Fruit fly (Drosophila melanogaster) whole organism, embryonic: Measurements from ENCODE around the gene Nazo.

Source experiments
- Awh ChIP-seq: fragments of 200-800 bp; sonication (Bioruptor generic); IDR thresholded peaks from 2 replicates; pipeline ENCODE4, ENCODE4 v1.3.6; 2022; ENCODE audit warnings: missing biosample characterization, missing genetic modification characterization
- B-H2 ChIP-seq: fragments of 200-800 bp; sonication (Bioruptor generic); optimal IDR thresholded peaks from 2 replicates; lab custom pipeline; 2018; ENCODE audit warnings: missing biosample characterization, mild to moderate bottlenecking, missing genetic modification characterization
- Bgb ChIP-seq: fragments of 200-800 bp; sonication (Bioruptor generic); IDR thresholded peaks from 2 replicates; pipeline ENCODE4 v1.3.6; 2022; ENCODE audit warnings: missing biosample characterization, missing genetic modification characterization; ENCODE audit not compliant: partially characterized antibody
- CG12659 ChIP-seq: fragments of 200-800 bp; sonication (Bioruptor generic); optimal IDR thresholded peaks from 3 replicates; lab custom pipeline; 2017; ENCODE audit warnings: mild to moderate bottlenecking, missing biosample characterization, missing genetic modification reagents, missing genetic modification characterization
- CG12942 ChIP-seq: fragments of 200-800 bp; sonication (Bioruptor generic); optimal IDR thresholded peaks from 3 replicates; lab custom pipeline; 2016; ENCODE audit warnings: missing biosample characterization, missing genetic modification characterization
- CG14710 ChIP-seq: fragments of 200-800 bp; sonication (Bioruptor generic); optimal IDR thresholded peaks from 3 replicates; lab custom pipeline; 2019; ENCODE audit warnings: missing biosample characterization, mild to moderate bottlenecking, missing genetic modification characterization, moderate library complexity
- CG15073 ChIP-seq: fragments of 200-800 bp; sonication (Bioruptor generic); optimal IDR thresholded peaks from 2 replicates; lab custom pipeline; 2016; ENCODE audit warnings: missing biosample characterization, missing genetic modification characterization
- CG15269 ChIP-seq: fragments of 200-800 bp; sonication (Bioruptor generic); optimal IDR thresholded peaks from 2 replicates; lab custom pipeline; 2018; ENCODE audit warnings: missing biosample characterization, mild to moderate bottlenecking, missing genetic modification characterization, moderate library complexity
- CG15514 ChIP-seq: fragments of 200-800 bp; sonication (Bioruptor generic); optimal IDR thresholded peaks from 3 replicates; lab custom pipeline; 2017; ENCODE audit warnings: missing biosample characterization, missing genetic modification characterization, mild to moderate bottlenecking, moderate library complexity, missing genetic modification reagents
- CG15601 ChIP-seq: fragments of 200-800 bp; sonication (Bioruptor generic); optimal IDR thresholded peaks from 3 replicates; lab custom pipeline; 2019; ENCODE audit warnings: missing biosample characterization, mild to moderate bottlenecking, missing genetic modification characterization, moderate library complexity
- CG17186 ChIP-seq: fragments of 200-800 bp; sonication (Bioruptor generic); optimal IDR thresholded peaks from 3 replicates; lab custom pipeline; 2017; ENCODE audit warnings: missing biosample characterization, missing genetic modification reagents, missing genetic modification characterization
- CG17359 ChIP-seq: fragments of 200-800 bp; sonication (Bioruptor generic); optimal IDR thresholded peaks from 3 replicates; lab custom pipeline; 2018; ENCODE audit warnings: missing biosample characterization, mild to moderate bottlenecking, missing genetic modification characterization, moderate library complexity
- CG2116 ChIP-seq: fragments of 200-800 bp; sonication (Bioruptor generic); optimal IDR thresholded peaks from 3 replicates; lab custom pipeline; 2018; ENCODE audit warnings: missing biosample characterization, mild to moderate bottlenecking, missing genetic modification characterization
- CG2712 ChIP-seq: fragments of 200-800 bp; optimal IDR thresholded peaks from 3 replicates; lab custom pipeline; 2019; ENCODE audit warnings: missing biosample characterization, mild to moderate bottlenecking, missing genetic modification characterization, moderate library complexity
- CG34224 ChIP-seq: fragments of 200-800 bp; sonication (Bioruptor generic); IDR thresholded peaks from 3 replicates; pipeline ENCODE4 v1.3.6; 2022; ENCODE audit warnings: missing biosample characterization, missing genetic modification characterization; ENCODE audit not compliant: partially characterized antibody
- CG6791 ChIP-seq: fragments of 200-800 bp; sonication (Bioruptor generic); IDR thresholded peaks from 3 replicates; pipeline ENCODE4 v1.3.6; 2022; ENCODE audit warnings: missing biosample characterization, missing genetic modification characterization; ENCODE audit not compliant: partially characterized antibody
- CG7271 ChIP-seq: fragments of 200-800 bp; sonication (Bioruptor generic); optimal IDR thresholded peaks from 2 replicates; lab custom pipeline; 2018; ENCODE audit warnings: missing biosample characterization, mild to moderate bottlenecking, missing genetic modification characterization, moderate library complexity
- CG7786 ChIP-seq: fragments of 200-800 bp; sonication (Bioruptor generic); optimal IDR thresholded peaks from 2 replicates; lab custom pipeline; 2016; ENCODE audit warnings: missing biosample characterization, missing genetic modification characterization
- CG9797 ChIP-seq: fragments of 200-800 bp; sonication (Bioruptor generic); optimal IDR thresholded peaks from 3 replicates; lab custom pipeline; 2018; ENCODE audit warnings: missing biosample characterization, mild to moderate bottlenecking, missing genetic modification characterization
- Dad ChIP-seq: fragments of 200-800 bp; sonication (Bioruptor generic); optimal IDR thresholded peaks from 3 replicates; lab custom pipeline; 2016; ENCODE audit warnings: missing biosample characterization, missing genetic modification characterization
- Dek ChIP-seq: fragments of 200-800 bp; sonication (Bioruptor generic); optimal IDR thresholded peaks from 3 replicates; lab custom pipeline; 2019; ENCODE audit warnings: missing biosample characterization, mild to moderate bottlenecking, missing genetic modification characterization, moderate library complexity
- Dll ChIP-seq: fragments of 200-800 bp; sonication (Bioruptor generic); IDR thresholded peaks from 4 replicates; pipeline ENCODE4 v1.3.6; 2022; ENCODE audit warnings: missing biosample characterization, missing genetic modification characterization; ENCODE audit not compliant: partially characterized antibody
- Dref ChIP-seq: fragments of 200-800 bp; sonication (Bioruptor generic); IDR thresholded peaks from 2 replicates; pipeline ENCODE4 v1.3.6; 2022; ENCODE audit warnings: missing biosample characterization, missing genetic modification characterization
- Elba2 ChIP-seq: fragments of 200-800 bp; sonication (Bioruptor generic); optimal IDR thresholded peaks from 3 replicates; lab custom pipeline; 2016; ENCODE audit warnings: missing biosample characterization, missing genetic modification characterization
- Fer3 ChIP-seq: fragments of 200-800 bp; sonication (Bioruptor generic); optimal IDR thresholded peaks from 2 replicates; lab custom pipeline; 2018; ENCODE audit warnings: missing biosample characterization, mild to moderate bottlenecking, missing genetic modification characterization, moderate library complexity
- HLH3B ChIP-seq: fragments of 200-800 bp; sonication (Bioruptor generic); IDR thresholded peaks from 2 replicates; pipeline ENCODE4 v1.3.6; 2022; ENCODE audit warnings: missing biosample characterization, missing genetic modification characterization
- HLH4C ChIP-seq: fragments of 200-800 bp; sonication (Bioruptor generic); IDR thresholded peaks from 3 replicates; pipeline ENCODE4 v1.3.6; 2022; ENCODE audit warnings: missing biosample characterization, missing genetic modification characterization; ENCODE audit not compliant: partially characterized antibody
- Sin3A ChIP-seq: fragments of >200 bp; optimal IDR thresholded peaks from 2 replicates; lab custom pipeline; 2018
- Spps ChIP-seq: fragments of 200-800 bp; sonication (Bioruptor generic); optimal IDR thresholded peaks from 2 replicates; lab custom pipeline; 2018; ENCODE audit warnings: missing biosample characterization, mild to moderate bottlenecking, missing genetic modification characterization
- Sry-δ ChIP-seq: fragments of 200-800 bp; sonication (Bioruptor generic); optimal IDR thresholded peaks from 2 replicates; lab custom pipeline; 2016; ENCODE audit warnings: missing biosample characterization, missing genetic modification characterization
- amos ChIP-seq: fragments of 200-800 bp; sonication (Bioruptor generic); IDR thresholded peaks from 2 replicates; pipeline ENCODE4 v1.3.6; 2022; ENCODE audit warnings: missing biosample characterization, missing genetic modification characterization; ENCODE audit not compliant: partially characterized antibody
- ato ChIP-seq: fragments of 200-800 bp; sonication (Bioruptor generic); IDR thresholded peaks from 2 replicates; pipeline ENCODE4 v1.3.6; 2022; ENCODE audit warnings: missing biosample characterization, missing genetic modification characterization; ENCODE audit not compliant: partially characterized antibody
- bcd ChIP-seq: fragments of 200-800 bp; sonication (Bioruptor generic); optimal IDR thresholded peaks from 2 replicates; lab custom pipeline; 2017; ENCODE audit warnings: missing biosample characterization, mild to moderate bottlenecking, missing genetic modification characterization
- croc ChIP-seq: fragments of 200-800 bp; sonication (Bioruptor generic); conservative IDR thresholded peaks from 3 replicates; pipeline ENCODE4 v1.3.6; 2022; ENCODE audit warnings: missing biosample characterization, missing genetic modification characterization
- fd102C ChIP-seq: fragments of 200-800 bp; sonication (Bioruptor generic); optimal IDR thresholded peaks from 2 replicates; lab custom pipeline; 2018; ENCODE audit warnings: missing biosample characterization, mild to moderate bottlenecking, missing genetic modification characterization, moderate library complexity
- grau ChIP-seq: fragments of 200-800 bp; optimal IDR thresholded peaks from 3 replicates; lab custom pipeline; 2019; ENCODE audit warnings: missing biosample characterization, mild to moderate bottlenecking, missing genetic modification characterization, moderate library complexity
- grn ChIP-seq: fragments of 200-800 bp; sonication (Bioruptor generic); optimal IDR thresholded peaks from 3 replicates; lab custom pipeline; 2017; ENCODE audit warnings: missing biosample characterization, missing genetic modification characterization
- hbn ChIP-seq: fragments of 200-800 bp; sonication (Bioruptor generic); IDR thresholded peaks from 2 replicates; pipeline ENCODE4 v1.3.6; 2022; ENCODE audit warnings: missing biosample characterization, missing genetic modification characterization; ENCODE audit not compliant: partially characterized antibody
- inv ChIP-seq: fragments of 200-800 bp; sonication (Bioruptor generic); IDR thresholded peaks from 2 replicates; pipeline ENCODE4 v1.3.6; 2022; ENCODE audit warnings: missing biosample characterization, missing genetic modification characterization; ENCODE audit not compliant: partially characterized antibody
- jing ChIP-seq: fragments of 200-800 bp; sonication (Bioruptor generic); optimal IDR thresholded peaks from 2 replicates; lab custom pipeline; 2018; ENCODE audit warnings: missing biosample characterization, mild to moderate bottlenecking, missing genetic modification characterization
- lbe ChIP-seq: fragments of 200-800 bp; sonication (Bioruptor generic); optimal IDR thresholded peaks from 2 replicates; lab custom pipeline; 2016; ENCODE audit warnings: missing biosample characterization, mild to moderate bottlenecking, missing genetic modification characterization
- nmo ChIP-seq: fragments of 200-800 bp; sonication (Bioruptor generic); optimal IDR thresholded peaks from 2 replicates; lab custom pipeline; 2018; ENCODE audit warnings: missing biosample characterization, mild to moderate bottlenecking, missing genetic modification characterization, moderate library complexity
- sens ChIP-seq: fragments of 200-800 bp; sonication (Bioruptor generic); peaks from one replicate; lab custom pipeline; 2016; ENCODE audit warnings: missing biosample characterization, missing genetic modification characterization
- seq ChIP-seq: fragments of 200-800 bp; sonication (Bioruptor generic); IDR thresholded peaks from 2 replicates; pipeline ENCODE4 v1.3.6; 2022; ENCODE audit warnings: missing biosample characterization, missing genetic modification characterization
- slou ChIP-seq: fragments of 200-800 bp; sonication (Bioruptor generic); optimal IDR thresholded peaks from 3 replicates; lab custom pipeline; 2016; ENCODE audit warnings: missing biosample characterization, missing genetic modification characterization
- sug ChIP-seq: fragments of 200-800 bp; optimal IDR thresholded peaks from 2 replicates; lab custom pipeline; 2019; ENCODE audit warnings: missing biosample characterization, mild to moderate bottlenecking, missing genetic modification characterization, moderate library complexity
- tna ChIP-seq: fragments of 200-800 bp; sonication (Bioruptor generic); IDR thresholded peaks from 2 replicates; pipeline ENCODE4 v1.3.6; 2022; ENCODE audit warnings: missing biosample characterization, missing genetic modification characterization; ENCODE audit not compliant: partially characterized antibody
- trem ChIP-seq: fragments of 200-800 bp; optimal IDR thresholded peaks from 3 replicates; lab custom pipeline; 2019; ENCODE audit warnings: missing biosample characterization, mild to moderate bottlenecking, missing genetic modification characterization, moderate library complexity
- unc-4 ChIP-seq: fragments of 200-800 bp; sonication (Bioruptor generic); IDR thresholded peaks from 2 replicates; pipeline ENCODE4 v1.3.6; 2022; ENCODE audit warnings: missing biosample characterization, missing genetic modification characterization; ENCODE audit not compliant: partially characterized antibody
- zen2 ChIP-seq: fragments of 200-800 bp; sonication (Bioruptor generic); IDR thresholded peaks from 3 replicates; pipeline ENCODE4 v1.3.6; 2022; ENCODE audit warnings: missing biosample characterization, missing genetic modification characterization; ENCODE audit not compliant: partially characterized antibody

Gene Nazo

DNA sequence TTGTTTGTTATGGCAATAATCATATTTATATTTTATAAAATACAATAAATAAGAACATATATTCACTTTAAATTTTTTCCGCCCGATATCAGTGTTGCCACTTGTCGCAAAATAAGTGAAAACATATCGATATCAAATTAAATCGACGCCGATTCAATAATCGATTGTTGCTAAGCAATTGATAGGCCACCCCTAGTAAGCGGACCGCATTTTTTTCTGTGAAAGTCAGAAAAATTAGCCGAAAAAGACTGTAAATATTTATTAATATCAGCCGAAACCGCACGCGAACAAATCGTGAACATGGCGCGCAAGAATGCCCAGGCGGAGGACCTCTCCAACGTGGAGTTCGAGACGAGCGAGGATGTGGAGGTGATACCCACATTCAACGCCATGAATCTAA, 25.4 kb downstream of the Nazo start, which contains the start of gene CG7483 (continued):
- TF ChIP-seq unc-4 (GFP tag; lab: Robert Waterston, UW), result peak; percentile 88
- TF ChIP-seq HLH3B (GFP tag; lab: Robert Waterston, UW), result no peak
- TF ChIP-seq Sry-δ (GFP tag; lab: Kevin White, UChicago), result peak; percentile 87
- no peak for TF ChIP-seq Awh (GFP tag; lab: Robert Waterston, UW)
- TF ChIP-seq ato (GFP tag; lab: Robert Waterston, UW), result peak; percentile 90
- no peak for TF ChIP-seq Dek (tag; lab: Kevin White, UChicago)
- no peak for TF ChIP-seq CG17359 (tag; lab: Kevin White, UChicago)
- peak; percentile 59 for TF ChIP-seq inv (GFP tag; lab: Robert Waterston, UW)
- TF ChIP-seq CG17186 (GFP tag; lab: Kevin White, UChicago), result no peak
- no peak for TF ChIP-seq Fer3 (tag; lab: Kevin White, UChicago)
- peak; percentile 60 for TF ChIP-seq sens (GFP tag; lab: Kevin White, UChicago)
- TF ChIP-seq B-H2 (GFP tag; lab: Kevin White, UChicago), result no peak
- TF ChIP-seq HLH4C (GFP tag; lab: Robert Waterston, UW), result peak; percentile 82
- TF ChIP-seq CG7786, result no peak
- TF ChIP-seq lbe (GFP tag; lab: Kevin White, UChicago), result peak; percentile 34
- no peak for TF ChIP-seq CG15269 (tag; lab: Kevin White, UChicago)
- TF ChIP-seq zen2, result peak; percentile 75; the same call in 2 of the 3 replicates
- TF ChIP-seq Dref (GFP tag; lab: Robert Waterston, UW), result peak; percentile 97
- TF ChIP-seq sug (tag; lab: Kevin White, UChicago), result peak; percentile 19
- TF ChIP-seq Dad, result no peak
- TF ChIP-seq CG15601, result peak; percentile 46
- no peak for TF ChIP-seq Elba2 (GFP tag; lab: Kevin White, UChicago)
- TF ChIP-seq croc, result no peak
- peak; percentile 54 for TF ChIP-seq CG9797 (GFP tag; lab: Kevin White, UChicago)
- peak; percentile 22 for TF ChIP-seq CG2712 (tag; lab: Kevin White, UChicago)
- TF ChIP-seq CG6791 (GFP tag; lab: Robert Waterston, UW), result peak; percentile 90
- TF ChIP-seq CG12659, result peak; percentile 42
- no peak for TF ChIP-seq bcd (GFP tag; lab: Kevin White, UChicago)
- TF ChIP-seq grau (tag; lab: Kevin White, UChicago), result peak; percentile 0
- peak; percentile 94 for TF ChIP-seq CG34224 (GFP tag; lab: Robert Waterston, UW)
- no peak for TF ChIP-seq CG12942 (GFP tag; lab: Kevin White, UChicago)
- TF ChIP-seq hbn (GFP tag; lab: Robert Waterston, UW), result peak; percentile 87
- TF ChIP-seq slou (GFP tag; lab: Kevin White, UChicago), result no peak
- peak; percentile 55 for TF ChIP-seq CG14710 (tag; lab: Kevin White, UChicago)
- no peak for TF ChIP-seq fd102C (GFP tag; lab: Kevin White, UChicago)
- peak; percentile 70 for TF ChIP-seq CG2116 (GFP tag; lab: Kevin White, UChicago)
- TF ChIP-seq seq, result no peak
- TF ChIP-seq grn (GFP tag; lab: Kevin White, UChicago), result no peak
- peak; percentile 22 for TF ChIP-seq nmo (GFP tag; lab: Kevin White, UChicago)
- peak; percentile 86 for TF ChIP-seq Bgb (GFP tag; lab: Robert Waterston, UW)
- TF ChIP-seq Spps (tag; lab: Kevin White, UChicago), result no peak
- TF ChIP-seq CG7271, result peak; percentile 3
- peak; percentile 65 for TF ChIP-seq tna
- peak; percentile 58 for TF ChIP-seq trem (tag; lab: Kevin White, UChicago)
- TF ChIP-seq jing, result no peak
- TF ChIP-seq CG15073 (GFP tag; lab: Kevin White, UChicago), result no peak
- peak; percentile 89 for TF ChIP-seq Dll (GFP tag; lab: Robert Waterston, UW)
- TF ChIP-seq CG15514 (GFP tag; lab: Kevin White, UChicago), result peak; percentile 39
- TF ChIP-seq amos (GFP tag; lab: Robert Waterston, UW), result peak; percentile 86
- TF ChIP-seq Sin3A (lab: Kevin White, UChicago), result peak; percentile 34
